Worm (Caenorhabditis elegans) whole organism, mixed stage, embryonic: ENCODE data around the gene rde-12.

ENCODE experiments used
- M03D4.4 ChIP-seq: sonication (generic microtip); optimal IDR thresholded peaks from 2 replicates; lab custom pipeline; 2017; ENCODE audit warnings: mild to moderate bottlenecking, missing genetic modification characterization, missing compliant biosample characterization
- bed-3 ChIP-seq: fragments of 200-800 bp; sonication (Bioruptor generic); optimal IDR thresholded peaks from 3 replicates; lab custom pipeline; 2018; ENCODE audit warnings: mild to moderate bottlenecking, missing genetic modification characterization, moderate library complexity, missing compliant biosample characterization
- blmp-1 ChIP-seq: fragments of 150-350 bp; optimal IDR thresholded peaks from 2 replicates; lab custom pipeline; 2014; ENCODE audit warnings: missing biosample characterization, missing genetic modification characterization
- ceh-39 ChIP-seq: fragments of 150-350 bp; optimal IDR thresholded peaks from 2 replicates; lab custom pipeline; 2014; ENCODE audit warnings: missing biosample characterization, missing genetic modification characterization
- ceh-43 ChIP-seq: fragments of 200-800 bp; sonication (Bioruptor generic); optimal IDR thresholded peaks from 2 replicates; lab custom pipeline; 2018; ENCODE audit warnings: mild to moderate bottlenecking, missing genetic modification characterization, moderate library complexity, missing compliant biosample characterization
- ceh-83 ChIP-seq: fragments of 200-800 bp; sonication (Bioruptor generic); optimal IDR thresholded peaks from 2 replicates; lab custom pipeline; 2018; ENCODE audit warnings: mild to moderate bottlenecking, missing genetic modification characterization, missing compliant biosample characterization
- ces-1 ChIP-seq: fragments of 150-350 bp; optimal IDR thresholded peaks from 2 replicates; lab custom pipeline; 2014; ENCODE audit warnings: missing biosample characterization, missing genetic modification reagents, missing genetic modification characterization
- cnd-1 ChIP-seq: fragments of 200-800 bp; sonication (Bioruptor generic); optimal IDR thresholded peaks from 2 replicates; lab custom pipeline; 2018; ENCODE audit warnings: mild to moderate bottlenecking, missing genetic modification characterization, missing compliant biosample characterization
- drap-1 ChIP-seq: fragments of 200-800 bp; sonication (Bioruptor generic); optimal IDR thresholded peaks from 3 replicates; lab custom pipeline; 2018; ENCODE audit warnings: mild to moderate bottlenecking, missing genetic modification characterization, missing compliant biosample characterization
- elt-1 ChIP-seq: sonication (generic microtip); optimal IDR thresholded peaks from 2 replicates; lab custom pipeline; 2017; ENCODE audit warnings: missing genetic modification characterization, mild to moderate bottlenecking, missing compliant biosample characterization, antibody characterized with exemption, moderate library complexity, borderline replicate concordance; ENCODE audit not compliant: insufficient read depth
- elt-3 ChIP-seq: fragments of 150-350 bp; optimal IDR thresholded peaks from 2 replicates; lab custom pipeline; 2014; ENCODE audit warnings: missing biosample characterization, missing genetic modification characterization
- flh-1 ChIP-seq: fragments of 200-800 bp; sonication (Bioruptor generic); optimal IDR thresholded peaks from 2 replicates; lab custom pipeline; 2018; ENCODE audit warnings: mild to moderate bottlenecking, missing genetic modification characterization, moderate library complexity, missing compliant biosample characterization
- ham-2 ChIP-seq: fragments of 200-800 bp; sonication (Bioruptor generic); optimal IDR thresholded peaks from 2 replicates; lab custom pipeline; 2018; ENCODE audit warnings: mild to moderate bottlenecking, missing genetic modification characterization, missing compliant biosample characterization
- hlh-1 ChIP-seq: fragments of 150-350 bp; optimal IDR thresholded peaks from 2 replicates; lab custom pipeline; 2014; ENCODE audit warnings: missing biosample characterization, missing genetic modification reagents, missing genetic modification characterization
- lin-13 ChIP-seq: fragments of 150-350 bp; optimal IDR thresholded peaks from 2 replicates; lab custom pipeline; 2014; ENCODE audit warnings: missing biosample characterization, missing genetic modification characterization
- lin-32 ChIP-seq: fragments of 200-800 bp; sonication (Bioruptor generic); optimal IDR thresholded peaks from 2 replicates; lab custom pipeline; 2018; ENCODE audit warnings: mild to moderate bottlenecking, missing genetic modification characterization, missing compliant biosample characterization
- lsy-2 ChIP-seq: fragments of 150-350 bp; optimal IDR thresholded peaks from 2 replicates; lab custom pipeline; 2014; ENCODE audit warnings: missing biosample characterization, missing genetic modification characterization
- mab-5 ChIP-seq: fragments of 150-350 bp; optimal IDR thresholded peaks from 2 replicates; lab custom pipeline; 2014; ENCODE audit warnings: missing biosample characterization, missing genetic modification characterization
- mep-1 ChIP-seq: fragments of 150-350 bp; optimal IDR thresholded peaks from 2 replicates; lab custom pipeline; 2017; ENCODE audit warnings: missing biosample characterization, missing genetic modification reagents, missing genetic modification characterization, inconsistent platforms
- mls-2 ChIP-seq: sonication (generic microtip); optimal IDR thresholded peaks from 2 replicates; lab custom pipeline; 2016; ENCODE audit warnings: mild to moderate bottlenecking, missing genetic modification characterization, moderate library complexity, missing compliant biosample characterization
- nhr-12 ChIP-seq: fragments of 150-350 bp; optimal IDR thresholded peaks from 2 replicates; lab custom pipeline; 2014; ENCODE audit warnings: missing biosample characterization, missing genetic modification characterization
- nhr-2 ChIP-seq: fragments of 150-350 bp; optimal IDR thresholded peaks from 2 replicates; lab custom pipeline; 2014; ENCODE audit warnings: missing biosample characterization, missing genetic modification characterization
- nhr-237 ChIP-seq: fragments of 150-350 bp; optimal IDR thresholded peaks from 2 replicates; lab custom pipeline; 2014; ENCODE audit warnings: missing biosample characterization, missing genetic modification characterization
- nhr-28 ChIP-seq: fragments of 150-350 bp; optimal IDR thresholded peaks from 2 replicates; lab custom pipeline; 2014; ENCODE audit warnings: missing biosample characterization, missing genetic modification characterization
- nhr-76 ChIP-seq: sonication (generic microtip); optimal IDR thresholded peaks from 2 replicates; lab custom pipeline; 2017; ENCODE audit warnings: missing biosample characterization, missing genetic modification characterization
- pha-4 ChIP-seq: fragments of 150-350 bp; optimal IDR thresholded peaks from 2 replicates; lab custom pipeline; 2018; ENCODE audit warnings: missing biosample characterization, missing genetic modification reagents, missing genetic modification characterization
- sem-2 ChIP-seq: fragments of 200-800 bp; sonication (Bioruptor generic); optimal IDR thresholded peaks from 2 replicates; lab custom pipeline; 2018; ENCODE audit warnings: mild to moderate bottlenecking, missing genetic modification characterization, missing compliant biosample characterization
- snpc-4 ChIP-seq: fragments of 150-350 bp; optimal IDR thresholded peaks from 2 replicates; lab custom pipeline; 2014; ENCODE audit warnings: missing biosample characterization, missing genetic modification characterization
- sptf-1 ChIP-seq: sonication (generic microtip); optimal IDR thresholded peaks from 2 replicates; lab custom pipeline; 2017; ENCODE audit warnings: mild to moderate bottlenecking, missing genetic modification characterization, moderate library complexity, missing compliant biosample characterization
- tbx-8 ChIP-seq: fragments of 200-800 bp; sonication (Bioruptor generic); optimal IDR thresholded peaks from 2 replicates; lab custom pipeline; 2018; ENCODE audit warnings: mild to moderate bottlenecking, missing genetic modification characterization, moderate library complexity, missing compliant biosample characterization
- unc-120 ChIP-seq: sonication (generic microtip); optimal IDR thresholded peaks from 2 replicates; lab custom pipeline; 2017; ENCODE audit warnings: missing genetic modification characterization, missing compliant biosample characterization; ENCODE audit not compliant: poor library complexity, severe bottlenecking
- unc-39 ChIP-seq: fragments of 150-350 bp; optimal IDR thresholded peaks from 2 replicates; lab custom pipeline; 2014; ENCODE audit warnings: missing biosample characterization, missing genetic modification characterization
- unc-62 ChIP-seq: fragments of 150-350 bp; optimal IDR thresholded peaks from 2 replicates; lab custom pipeline; 2014; ENCODE audit warnings: missing biosample characterization, missing genetic modification reagents, missing genetic modification characterization
- zip-8 ChIP-seq: fragments of 150-350 bp; optimal IDR thresholded peaks from 2 replicates; lab custom pipeline; 2014; ENCODE audit warnings: missing biosample characterization, missing genetic modification characterization
- ztf-11 ChIP-seq: fragments of 150-350 bp; optimal IDR thresholded peaks from 2 replicates; lab custom pipeline; 2014; ENCODE audit warnings: missing biosample characterization, missing genetic modification characterization

rde-12 gene

ce11 chrV:13703960-13704359 is 38.8 kb downstream of the rde-12 start, which contains the start of gene T01D3.3:
T01D3.3 (plus strand) TSS chrV:13704271.
- TF ChIP-seq nhr-2 (peak; percentile 1), mep-1 (tag; lab: Kevin White, UChicago) (no peak), mab-5 (no peak), snpc-4 (tag; lab: Kevin White, UChicago) (no peak)

ce11 chrV:13707295-13707694 is 42.1 kb downstream of the rde-12 start, which contains the start of gene hlh-34:
hlh-34 (minus strand) TSS chrV:13707395.
- no peak for TF ChIP-seq nhr-76 (tag; lab: Kevin White, UChicago)
- TF ChIP-seq ces-1 (GFP tag; lab: Kevin White, UChicago): peak; percentile 79
- TF ChIP-seq nhr-28 (tag; lab: Kevin White, UChicago): no peak
- TF ChIP-seq ceh-43 (GFP tag; lab: Kevin White, UChicago): no peak
- TF ChIP-seq blmp-1 (tag; lab: Kevin White, UChicago): no peak
- no peak for TF ChIP-seq nhr-237 (tag; lab: Kevin White, UChicago)
- no peak for TF ChIP-seq hlh-1 (tag; lab: Kevin White, UChicago)
- TF ChIP-seq, all 35 proteins: peak for 1

ce11 chrV:13711060-13711459 is 45.9 kb downstream of the rde-12 start, which contains the start of gene srx-96:
srx-96 (plus strand) TSS chrV:13711360.
- TF ChIP-seq hlh-1 (tag; lab: Kevin White, UChicago) (no peak), mab-5 (no peak), lin-13 (tag; lab: Kevin White, UChicago) (no peak), ceh-43 (GFP tag; lab: Kevin White, UChicago) (no peak), lsy-2 (tag; lab: Kevin White, UChicago) (no peak), blmp-1 (tag; lab: Kevin White, UChicago) (no peak), elt-3 (tag; lab: Kevin White, UChicago) (no peak), mep-1 (tag; lab: Kevin White, UChicago) (no peak), nhr-237 (tag; lab: Kevin White, UChicago) (no peak), drap-1 (GFP tag; lab: Kevin White, UChicago) (no peak), ztf-11 (tag; lab: Kevin White, UChicago) (no peak)

DNA sequence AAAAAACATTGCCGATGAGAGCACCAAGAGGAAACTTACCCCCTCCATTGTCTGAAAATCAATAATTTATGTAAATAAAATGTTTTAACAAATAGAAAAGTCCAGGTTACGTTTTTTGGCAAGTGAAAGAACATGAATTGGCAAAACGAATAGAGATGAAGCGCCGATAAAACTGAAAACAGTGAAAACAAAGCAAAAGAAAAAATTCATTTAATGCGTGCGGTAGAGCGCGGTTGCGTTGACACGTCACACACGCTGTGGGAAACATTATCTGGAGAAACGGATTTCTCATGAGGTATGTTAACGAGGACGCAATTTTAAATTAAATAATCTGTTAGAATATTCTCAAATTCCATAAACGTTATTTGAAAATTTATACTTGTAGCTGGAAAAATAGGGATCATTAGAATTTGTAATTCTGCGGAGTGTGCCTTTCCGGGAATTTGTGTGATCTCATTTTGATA is 50.1 kb downstream of the rde-12 start, which contains the start of gene zipt-9:
TSS of gene zipt-9 (minus strand) at position 51 of the 464 bp plus-strand sequence.
- TF ChIP-seq flh-1: no peak
- TF ChIP-seq unc-39 (tag; lab: Kevin White, UChicago): no peak
- TF ChIP-seq pha-4: peak; percentile 42
- no peak for TF ChIP-seq nhr-2
- TF ChIP-seq mls-2 (tag; lab: Kevin White, UChicago): no peak
- TF ChIP-seq sptf-1: peak; percentile 79
- no peak for TF ChIP-seq hlh-1 (tag; lab: Kevin White, UChicago)
- TF ChIP-seq ham-2 (GFP tag; lab: Kevin White, UChicago): no peak
- no peak for TF ChIP-seq tbx-8 (GFP tag; lab: Kevin White, UChicago)
- peak; percentile 35 for TF ChIP-seq drap-1 (GFP tag; lab: Kevin White, UChicago)
- no peak for TF ChIP-seq bed-3 (GFP tag; lab: Kevin White, UChicago)
- TF ChIP-seq zip-8 (tag; lab: Kevin White, UChicago): no peak
- peak; percentile 6 for TF ChIP-seq elt-1 (tag; lab: Kevin White, UChicago)
- no peak for TF ChIP-seq unc-62
- no peak for TF ChIP-seq nhr-28 (tag; lab: Kevin White, UChicago)
- peak; percentile 9 for TF ChIP-seq sem-2
- TF ChIP-seq cnd-1 (tag; lab: Kevin White, UChicago): peak; percentile 54
- TF ChIP-seq nhr-12 (tag; lab: Kevin White, UChicago): no peak
- peak; percentile 83 for TF ChIP-seq mep-1 (tag; lab: Kevin White, UChicago)
- TF ChIP-seq blmp-1 (tag; lab: Kevin White, UChicago): peak; percentile 46
- no peak for TF ChIP-seq mab-5
- TF ChIP-seq lin-32 (GFP tag; lab: Kevin White, UChicago): peak; percentile 20
- no peak for TF ChIP-seq ceh-43 (GFP tag; lab: Kevin White, UChicago)
- TF ChIP-seq ztf-11 (tag; lab: Kevin White, UChicago): no peak
- TF ChIP-seq nhr-76 (tag; lab: Kevin White, UChicago): no peak
- TF ChIP-seq snpc-4 (tag; lab: Kevin White, UChicago): no peak
- TF ChIP-seq lin-13 (tag; lab: Kevin White, UChicago): peak; percentile 64
- peak; percentile 42 for TF ChIP-seq M03D4.4
- TF ChIP-seq ceh-83 (GFP tag; lab: Kevin White, UChicago): no peak
- no peak for TF ChIP-seq unc-120
- TF ChIP-seq ceh-39 (tag; lab: Kevin White, UChicago): peak; percentile 9
- TF ChIP-seq ces-1 (GFP tag; lab: Kevin White, UChicago): no peak
- no peak for TF ChIP-seq elt-3 (tag; lab: Kevin White, UChicago)
- peak; percentile 68 for TF ChIP-seq lsy-2 (tag; lab: Kevin White, UChicago)
- TF ChIP-seq nhr-237 (tag; lab: Kevin White, UChicago): peak; percentile 66
